Worm (Caenorhabditis elegans): ENCODE data around the gene B0280.2.
"Not testable (repeated sequence)": the region's sequence is repeated elsewhere in the genome, so short reads cannot be mapped to it uniquely, and the experiment has no call there.

B0280.2 gene

ce11 chrIII:7120477-7120876, 4.0 kb upstream of the B0280.2 start:
- TF ChIP-seq aly-2 (tag; optimal IDR thresholded peaks at IDR 0.05) (no peak), ZK546.5 (tag; optimal IDR thresholded peaks at IDR 0.05) (no peak), unc-62 (GFP tag; optimal IDR thresholded peaks at IDR 0.05) (no peak), sma-3 (GFP tag; optimal IDR thresholded peaks at IDR 0.05) (peak; percentile 57), R02D3.7 (tag; optimal IDR thresholded peaks at IDR 0.05) (no peak), ceh-16 (tag; optimal IDR thresholded peaks at IDR 0.05) (no peak), sem-4 (tag; optimal IDR thresholded peaks at IDR 0.05) (no peak), lsy-2 (tag; optimal IDR thresholded peaks at IDR 0.05) (peak in 1 of 2 experiments; percentile 28), zag-1 (tag; optimal IDR thresholded peaks at IDR 0.05) (no peak), nhr-25 (tag; optimal IDR thresholded peaks at IDR 0.05) (peak; percentile 58), sma-9 (GFP tag; optimal IDR thresholded peaks at IDR 0.05) (peak; percentile 89), sma-9 (tag; optimal IDR thresholded peaks at IDR 0.05) (no peak), mbf-1 (tag; optimal IDR thresholded peaks at IDR 0.05) (no peak), fos-1 (tag; optimal IDR thresholded peaks at IDR 0.05) (peak; percentile 31), peb-1 (tag; optimal IDR thresholded peaks at IDR 0.05) (no peak), alr-1 (tag; optimal IDR thresholded peaks at IDR 0.05) (no peak), skn-1 (tag; optimal IDR thresholded peaks at IDR 0.05) (no peak), lin-39 (tag; optimal IDR thresholded peaks at IDR 0.05) (no peak), nhr-21 (tag; optimal IDR thresholded peaks at IDR 0.05) (peak; percentile 32), unc-55 (GFP tag; optimal IDR thresholded peaks at IDR 0.05) (no peak), C34F6.9 (tag; optimal IDR thresholded peaks at IDR 0.05) (no peak), crh-2 (tag; optimal IDR thresholded peaks at IDR 0.05) (peak; percentile 65), nhr-10 (tag; optimal IDR thresholded peaks at IDR 0.05) (no peak), nhr-237 (tag; optimal IDR thresholded peaks at IDR 0.05) (no peak), egl-27 (tag; optimal IDR thresholded peaks at IDR 0.05) (peak; percentile 76), gmeb-1 (tag; optimal IDR thresholded peaks at IDR 0.05) (peak; percentile 21), nhr-129 (tag; optimal IDR thresholded peaks at IDR 0.05) (peak; percentile 36)

ce11 chrIII:7122860-7123259, 1.6 kb upstream of the B0280.2 start, which contains the start of the genes B0280.9 and rpia-1:
Gene B0280.9, minus strand, starts transcription at chrIII:7122895.
Gene rpia-1, plus strand, starts transcription at chrIII:7123128.
- peak; percentile 60 for TF ChIP-seq unc-55 (GFP tag; optimal IDR thresholded peaks at IDR 0.05)
- peak; percentile 45 for TF ChIP-seq sma-9 (GFP tag; optimal IDR thresholded peaks at IDR 0.05)
- no peak for TF ChIP-seq sma-9 (tag; optimal IDR thresholded peaks at IDR 0.05)
- TF ChIP-seq gmeb-1 (tag; optimal IDR thresholded peaks at IDR 0.05): peak; percentile 26
- TF ChIP-seq dmd-4 (tag; optimal IDR thresholded peaks at IDR 0.05): no peak
- TF ChIP-seq ztf-11 (tag; optimal IDR thresholded peaks at IDR 0.05): no peak
- peak; percentile 81 to 95 for TF ChIP-seq lsy-2 (tag; optimal IDR thresholded peaks at IDR 0.05)
- TF ChIP-seq elt-3 (tag; optimal IDR thresholded peaks at IDR 0.05): no peak
- peak; percentile 38 for TF ChIP-seq nhr-129 (tag; optimal IDR thresholded peaks at IDR 0.05)
- TF ChIP-seq C34F6.9 (tag; optimal IDR thresholded peaks at IDR 0.05): peak; percentile 50
- TF ChIP-seq crh-2 (tag; optimal IDR thresholded peaks at IDR 0.05): peak; percentile 33
- TF ChIP-seq F13H6.1 (tag; optimal IDR thresholded peaks at IDR 0.05): peak; percentile 7

- not testable (repeated sequence) for TF ChIP-seq ztf-1 (GFP tag; conservative IDR thresholded peaks at IDR 0.05); nhr-12 (tag; optimal IDR thresholded peaks at IDR 0.05); nhr-237 (tag; optimal IDR thresholded peaks at IDR 0.05)
Observed at ce11 chrIII:7128601-7129000, 4.1 kb downstream of the B0280.2 start, which contains the start of gene viro-2. Gene viro-2, plus strand, starts transcription at chrIII:7128901.

ce11 chrIII:7133559-7133958, 9.1 kb downstream of the B0280.2 start, which contains the start of the genes pot-1 and ggtb-1:
Gene pot-1, minus strand, starts transcription at chrIII:7133678.
Gene ggtb-1, plus strand, starts transcription at chrIII:7133766.
- no peak for TF ChIP-seq alr-1 (tag; optimal IDR thresholded peaks at IDR 0.05)
- TF ChIP-seq unc-55 (GFP tag; optimal IDR thresholded peaks at IDR 0.05): peak; percentile 55
- no peak for TF ChIP-seq ceh-82 (tag; optimal IDR thresholded peaks at IDR 0.05)
- TF ChIP-seq elt-3 (tag; optimal IDR thresholded peaks at IDR 0.05): no peak
- no peak for TF ChIP-seq nhr-11 (tag; optimal IDR thresholded peaks at IDR 0.05)
- TF ChIP-seq mbf-1 (tag; optimal IDR thresholded peaks at IDR 0.05): no peak
- peak in 1 of 2 experiments; percentile 35 for TF ChIP-seq lsy-2 (tag; optimal IDR thresholded peaks at IDR 0.05)
- TF ChIP-seq C34F6.9 (tag; optimal IDR thresholded peaks at IDR 0.05): peak; percentile 47
- TF ChIP-seq gmeb-1 (tag; optimal IDR thresholded peaks at IDR 0.05): peak; percentile 7
- no peak for TF ChIP-seq peb-1 (tag; optimal IDR thresholded peaks at IDR 0.05)
- TF ChIP-seq sem-4 (tag; optimal IDR thresholded peaks at IDR 0.05): no peak
- TF ChIP-seq nhr-77 (tag; optimal IDR thresholded peaks at IDR 0.05): no peak

All from whole organism, L2 larva.